Fruit fly (Drosophila melanogaster) whole organism, embryonic: ENCODE data around the gene CG13928.

Experiments
- Abd-B ChIP-seq: fragments of 200-800 bp; sonication (Bioruptor generic); optimal IDR thresholded peaks from 2 replicates; lab custom pipeline; 2018; ENCODE audit warnings: missing biosample characterization, mild to moderate bottlenecking, missing genetic modification characterization, moderate library complexity
- BtbVII ChIP-seq: fragments of 200-800 bp; sonication (Bioruptor generic); optimal IDR thresholded peaks from 3 replicates; lab custom pipeline; 2017; ENCODE audit warnings: missing biosample characterization, mild to moderate bottlenecking, missing genetic modification characterization
- Bteb2 ChIP-seq: fragments of 200-800 bp; sonication (Bioruptor generic); optimal IDR thresholded peaks from 2 replicates; lab custom pipeline; 2016; ENCODE audit warnings: missing biosample characterization, missing genetic modification characterization
- CG10274 ChIP-seq: fragments of 200-800 bp; sonication (Bioruptor generic); optimal IDR thresholded peaks from 3 replicates; lab custom pipeline; 2017; ENCODE audit warnings: missing biosample characterization, mild to moderate bottlenecking, missing genetic modification characterization
- CG11723 ChIP-seq: fragments of 200-800 bp; sonication (Bioruptor generic); optimal IDR thresholded peaks from 2 replicates; lab custom pipeline; 2017; ENCODE audit warnings: missing biosample characterization, mild to moderate bottlenecking, missing genetic modification characterization
- CG12236 ChIP-seq: fragments of 200-800 bp; sonication (Bioruptor generic); optimal IDR thresholded peaks from 2 replicates; lab custom pipeline; 2016; ENCODE audit warnings: missing biosample characterization, missing genetic modification characterization
- CG14050 ChIP-seq: fragments of 200-800 bp; sonication (Bioruptor generic); IDR thresholded peaks from 3 replicates; pipeline ENCODE4 v1.3.6; 2022; ENCODE audit warnings: missing biosample characterization, missing genetic modification characterization
- CG15479 ChIP-seq: fragments of 200-800 bp; sonication (Bioruptor generic); optimal IDR thresholded peaks from 3 replicates; lab custom pipeline; 2019; ENCODE audit warnings: missing biosample characterization, mild to moderate bottlenecking, missing genetic modification characterization, moderate library complexity
- CG17802 ChIP-seq: fragments of 200-800 bp; sonication (Bioruptor generic); optimal IDR thresholded peaks from 2 replicates; lab custom pipeline; 2018; ENCODE audit warnings: missing biosample characterization, mild to moderate bottlenecking, missing genetic modification characterization, moderate library complexity
- CG2875 ChIP-seq: fragments of 200-800 bp; sonication (Bioruptor generic); optimal IDR thresholded peaks from 2 replicates; lab custom pipeline; 2017; ENCODE audit warnings: missing biosample characterization, mild to moderate bottlenecking, missing genetic modification characterization, missing genetic modification reagents
- CG30020 ChIP-seq: fragments of 200-800 bp; optimal IDR thresholded peaks from 2 replicates; lab custom pipeline; 2019; ENCODE audit warnings: missing biosample characterization, mild to moderate bottlenecking, missing genetic modification characterization, moderate library complexity
- CG31388 ChIP-seq: fragments of 200-800 bp; sonication (Bioruptor generic); optimal IDR thresholded peaks from 2 replicates; lab custom pipeline; 2016; ENCODE audit warnings: missing biosample characterization, missing genetic modification characterization
- CG32532 ChIP-seq: fragments of 200-800 bp; sonication (Bioruptor generic); IDR thresholded peaks from 2 replicates; pipeline ENCODE4 v1.3.6; 2022; ENCODE audit warnings: missing biosample characterization, missing genetic modification characterization
- CG32772 ChIP-seq: fragments of 200-800 bp; sonication (Bioruptor generic); IDR thresholded peaks from 2 replicates; pipeline ENCODE4 v1.3.6; 2022; ENCODE audit warnings: missing biosample characterization, missing genetic modification characterization
- CG6683 ChIP-seq: fragments of 200-800 bp; sonication (Bioruptor generic); optimal IDR thresholded peaks from 2 replicates; lab custom pipeline; 2017; ENCODE audit warnings: missing biosample characterization, mild to moderate bottlenecking, missing genetic modification characterization, missing genetic modification reagents
- CG7372 ChIP-seq: fragments of 200-800 bp; sonication (Bioruptor generic); IDR thresholded peaks from 2 replicates; pipeline ENCODE4 v1.3.6; 2022; ENCODE audit warnings: missing biosample characterization, missing genetic modification characterization
- CG8478 ChIP-seq: fragments of >200 bp; optimal IDR thresholded peaks from 2 replicates; lab custom pipeline; 2018
- CG9215 ChIP-seq: fragments of 200-800 bp; sonication (Bioruptor generic); IDR thresholded peaks from 2 replicates; pipeline ENCODE4 v1.3.6; 2022; ENCODE audit warnings: missing biosample characterization, missing genetic modification characterization
- CG9932 ChIP-seq: fragments of 200-800 bp; sonication (Bioruptor generic); IDR thresholded peaks from 2 replicates; pipeline ENCODE4 v1.3.6; 2022; ENCODE audit warnings: missing biosample characterization, missing genetic modification characterization
- Camta ChIP-seq: fragments of 200-800 bp; sonication (Bioruptor generic); optimal IDR thresholded peaks from 2 replicates; lab custom pipeline; 2016; ENCODE audit warnings: missing biosample characterization, missing genetic modification characterization
- Dfd ChIP-seq, 2 experiments: fragments of >200 bp; optimal IDR thresholded peaks; 2 replicates each; lab custom pipeline; 2017; ENCODE audit warnings: missing biosample characterization in 2 of 2, missing genetic modification characterization in 2 of 2
- Dip2 ChIP-seq: fragments of 200-800 bp; sonication (Bioruptor generic); IDR thresholded peaks from 2 replicates; pipeline ENCODE4 v1.3.6; 2022; ENCODE audit warnings: missing biosample characterization, missing genetic modification characterization
- Doc3 ChIP-seq: fragments of 200-800 bp; sonication (Bioruptor generic); IDR thresholded peaks from 3 replicates; pipeline ENCODE4 v1.3.6; 2022; ENCODE audit warnings: missing biosample characterization, missing genetic modification characterization; ENCODE audit not compliant: partially characterized antibody
- Dp ChIP-seq: fragments of 200-800 bp; sonication (Bioruptor generic); optimal IDR thresholded peaks from 2 replicates; lab custom pipeline; 2018; ENCODE audit warnings: missing biosample characterization, mild to moderate bottlenecking, missing genetic modification characterization, moderate library complexity
- Fer1 ChIP-seq: fragments of 200-800 bp; sonication (Bioruptor generic); optimal IDR thresholded peaks from 2 replicates; lab custom pipeline; 2017; ENCODE audit warnings: missing biosample characterization, mild to moderate bottlenecking, missing genetic modification characterization
- Gug ChIP-seq: fragments of 200-800 bp; sonication (Bioruptor generic); IDR thresholded peaks from 4 replicates; pipeline ENCODE4 v1.3.6; 2022; ENCODE audit warnings: missing biosample characterization, missing genetic modification characterization
- Hand ChIP-seq: fragments of 200-800 bp; sonication (Bioruptor generic); optimal IDR thresholded peaks from 2 replicates; lab custom pipeline; 2017; ENCODE audit warnings: mild to moderate bottlenecking, missing biosample characterization, missing genetic modification reagents, missing genetic modification characterization
- NC2α ChIP-seq: fragments of 200-800 bp; sonication (Bioruptor generic); optimal IDR thresholded peaks from 2 replicates; lab custom pipeline; 2016; ENCODE audit warnings: missing biosample characterization, missing genetic modification characterization
- Sox100B ChIP-seq: fragments of 200-800 bp; sonication (Bioruptor generic); optimal IDR thresholded peaks from 3 replicates; lab custom pipeline; 2018; ENCODE audit warnings: missing biosample characterization, mild to moderate bottlenecking, missing genetic modification characterization
- Spps ChIP-seq: fragments of 200-800 bp; sonication (Bioruptor generic); optimal IDR thresholded peaks from 2 replicates; lab custom pipeline; 2018; ENCODE audit warnings: missing biosample characterization, mild to moderate bottlenecking, missing genetic modification characterization
- Sry-β ChIP-seq: fragments of 200-800 bp; sonication (Bioruptor generic); optimal IDR thresholded peaks from 2 replicates; lab custom pipeline; 2018; ENCODE audit warnings: missing biosample characterization, mild to moderate bottlenecking, missing genetic modification characterization, moderate library complexity
- Ssrp ChIP-seq: fragments of 200-800 bp; sonication (Bioruptor generic); optimal IDR thresholded peaks from 2 replicates; lab custom pipeline; 2018; ENCODE audit warnings: missing biosample characterization, mild to moderate bottlenecking, missing genetic modification characterization, moderate library complexity
- Taf1 ChIP-seq: fragments of 200-800 bp; sonication (Bioruptor generic); IDR thresholded peaks from 2 replicates; pipeline ENCODE4 v1.3.6; 2022; ENCODE audit warnings: missing biosample characterization, missing genetic modification characterization
- al ChIP-seq: fragments of 200-800 bp; sonication (Bioruptor generic); IDR thresholded peaks from 2 replicates; pipeline ENCODE4 v1.3.6; 2022; ENCODE audit warnings: missing biosample characterization, missing genetic modification characterization
- bbx ChIP-seq: fragments of 200-800 bp; sonication (Bioruptor generic); IDR thresholded peaks from 2 replicates; pipeline ENCODE4 v1.3.6; 2022; ENCODE audit warnings: missing biosample characterization, missing genetic modification characterization; ENCODE audit not compliant: partially characterized antibody
- bigmax ChIP-seq: fragments of 200-800 bp; sonication (Bioruptor generic); optimal IDR thresholded peaks from 2 replicates; lab custom pipeline; 2018; ENCODE audit warnings: missing biosample characterization, mild to moderate bottlenecking, missing genetic modification characterization
- ci ChIP-seq: fragments of 200-800 bp; sonication (Bioruptor generic); IDR thresholded peaks from 3 replicates; pipeline ENCODE4 v1.3.6; 2022; ENCODE audit warnings: missing biosample characterization, missing genetic modification characterization
- crp ChIP-seq, 2 experiments: fragments of 200-800 bp; sonication (Bioruptor generic); optimal IDR thresholded peaks; 2 replicates in 1 of 2; 3 replicates in 1 of 2; lab custom pipeline; 2017; ENCODE audit warnings: missing biosample characterization in 2 of 2, missing genetic modification characterization in 2 of 2, mild to moderate bottlenecking in 1 of 2, moderate library complexity in 1 of 2
- dati ChIP-seq: fragments of 200-800 bp; sonication (Bioruptor generic); IDR thresholded peaks from 2 replicates; pipeline ENCODE4 v1.3.6; 2022; ENCODE audit warnings: missing biosample characterization, missing genetic modification characterization
- esg ChIP-seq: fragments of 200-800 bp; sonication (Bioruptor generic); conservative IDR thresholded peaks from 2 replicates; pipeline ENCODE4 v1.3.6; 2022; ENCODE audit warnings: missing biosample characterization, missing genetic modification characterization
- fru ChIP-seq: fragments of >200 bp; optimal IDR thresholded peaks from 2 replicates; lab custom pipeline; 2017
- jumu ChIP-seq: fragments of 200-800 bp; sonication (Bioruptor generic); optimal IDR thresholded peaks from 3 replicates; lab custom pipeline; 2016; ENCODE audit warnings: missing biosample characterization, missing genetic modification characterization
- kni ChIP-seq: fragments of 200-800 bp; sonication (Bioruptor generic); optimal IDR thresholded peaks from 3 replicates; lab custom pipeline; 2017; ENCODE audit warnings: mild to moderate bottlenecking, missing biosample characterization, missing genetic modification reagents, missing genetic modification characterization
- lab ChIP-seq: fragments of 200-800 bp; sonication (Bioruptor generic); optimal IDR thresholded peaks from 3 replicates; lab custom pipeline; 2017; ENCODE audit warnings: missing biosample characterization, missing genetic modification characterization, mild to moderate bottlenecking, moderate library complexity, missing genetic modification reagents
- lov ChIP-seq, 2 experiments: fragments of 200-800 bp in 1 of 2; fragments of >200 bp in 1 of 2; sonication (Bioruptor generic) in 1 of 2; IDR thresholded peaks in 1 of 2; optimal IDR thresholded peaks in 1 of 2; 2 replicates in 1 of 2; 3 replicates in 1 of 2; pipeline versions ENCODE4 v1.3.6 to Lab custom; 2017 to 2022; ENCODE audit warnings: missing biosample characterization in 1 of 2, missing genetic modification characterization in 1 of 2
- nmo ChIP-seq: fragments of 200-800 bp; sonication (Bioruptor generic); optimal IDR thresholded peaks from 2 replicates; lab custom pipeline; 2018; ENCODE audit warnings: missing biosample characterization, mild to moderate bottlenecking, missing genetic modification characterization, moderate library complexity
- ranshi ChIP-seq: fragments of 200-800 bp; sonication (Bioruptor generic); IDR thresholded peaks from 2 replicates; pipeline ENCODE4 v1.3.6; 2022; ENCODE audit warnings: missing biosample characterization, missing genetic modification characterization
- sisA ChIP-seq: fragments of 200-800 bp; sonication (Bioruptor generic); IDR thresholded peaks from 2 replicates; pipeline ENCODE4 v1.3.6; 2022; ENCODE audit warnings: missing biosample characterization, missing genetic modification characterization
- slou ChIP-seq: fragments of 200-800 bp; sonication (Bioruptor generic); optimal IDR thresholded peaks from 3 replicates; lab custom pipeline; 2016; ENCODE audit warnings: missing biosample characterization, missing genetic modification characterization
- toy ChIP-seq: fragments of 200-800 bp; sonication (Bioruptor generic); IDR thresholded peaks from 2 replicates; pipeline ENCODE4 v1.3.6; 2022; ENCODE audit warnings: missing biosample characterization, missing genetic modification characterization

The CG13928 gene

dm6 chr3L:1644920-1645567 is 16.9 kb upstream of the CG13928 start, which contains the start of the genes alphaCOP and CG13919 (continued):
- TF ChIP-seq CG7372 (GFP tag; lab: Robert Waterston, UW): peak; percentile 97
- peak; percentile 97 for TF ChIP-seq ci (GFP tag; lab: Robert Waterston, UW)
- peak; percentile 91 for TF ChIP-seq Fer1 (GFP tag; lab: Kevin White, UChicago)
- peak; percentile 67 for TF ChIP-seq kni (GFP tag; lab: Kevin White, UChicago)
- peak; percentile 93 for TF ChIP-seq Camta
- TF ChIP-seq Sox100B: no peak
- peak; percentile 61 for TF ChIP-seq CG10274
- peak; percentile 85; the same call in 1 of the 2 replicates for TF ChIP-seq ranshi (GFP tag; lab: Robert Waterston, UW)
- peak; percentile 92 for TF ChIP-seq Taf1 (GFP tag; lab: Robert Waterston, UW)
- peak; percentile 98 for TF ChIP-seq esg (GFP tag; lab: Robert Waterston, UW)
- peak; percentile 96 for TF ChIP-seq Ssrp
- peak; percentile 75 for TF ChIP-seq CG17802 (tag; lab: Kevin White, UChicago)
- no peak for TF ChIP-seq CG8478 (lab: Kevin White, UChicago)
- TF ChIP-seq dati (GFP tag; lab: Robert Waterston, UW): peak; percentile 88
- peak; percentile 97 for TF ChIP-seq Abd-B (GFP tag; lab: Kevin White, UChicago)
- TF ChIP-seq nmo (GFP tag; lab: Kevin White, UChicago): peak; percentile 98
- TF ChIP-seq CG14050 (GFP tag; lab: Robert Waterston, UW): peak; percentile 97
- peak; percentile 99 for TF ChIP-seq CG9932
- peak; percentile 95 for TF ChIP-seq CG9215 (GFP tag; lab: Robert Waterston, UW)
- TF ChIP-seq CG15479 (GFP tag; lab: Kevin White, UChicago): peak; percentile 52
- TF ChIP-seq slou (GFP tag; lab: Kevin White, UChicago): peak; percentile 96
- TF ChIP-seq CG30020: peak; percentile 86
- peak; percentile 91 for TF ChIP-seq Hand (GFP tag; lab: Kevin White, UChicago)
- TF ChIP-seq lab: peak; percentile 95
- TF ChIP-seq fru (lab: Kevin White, UChicago): no peak
- TF ChIP-seq Spps: peak; percentile 91
- peak; percentile 97 for TF ChIP-seq CG32532 (GFP tag; lab: Robert Waterston, UW)
- peak; percentile 82 for TF ChIP-seq CG6683 (GFP tag; lab: Kevin White, UChicago)
- TF ChIP-seq lov (optimal IDR thresholded peaks at IDR 0.05; lab: Kevin White, UChicago): no peak
- TF ChIP-seq lov (GFP tag; IDR thresholded peaks at IDR 0.05; lab: Robert Waterston, UW): peak; percentile 96
- no peak for TF ChIP-seq bbx (GFP tag; lab: Robert Waterston, UW)
- TF ChIP-seq Sry-β (GFP tag; lab: Kevin White, UChicago): peak; percentile 60
- peak; percentile 85 for TF ChIP-seq CG12236 (GFP tag; lab: Kevin White, UChicago)
- peak in 1 of 2 experiments; percentile 77 for TF ChIP-seq crp (GFP tag; optimal IDR thresholded peaks at IDR 0.05; lab: Kevin White, UChicago)
- peak; percentile 92 for TF ChIP-seq sisA (GFP tag; lab: Robert Waterston, UW)
- peak; percentile 89 for TF ChIP-seq CG31388 (GFP tag; lab: Kevin White, UChicago)
- TF ChIP-seq BtbVII (GFP tag; lab: Kevin White, UChicago): peak; percentile 92
- TF ChIP-seq Dip2 (GFP tag; lab: Robert Waterston, UW): peak; percentile 53
- TF ChIP-seq Gug (GFP tag; lab: Robert Waterston, UW): peak; percentile 90
- TF ChIP-seq Dfd (GFP tag; optimal IDR thresholded peaks at IDR 0.05; lab: Kevin White, UChicago): no peak
- peak; percentile 92 for TF ChIP-seq toy (GFP tag; lab: Robert Waterston, UW)
- TF ChIP-seq CG32772 (GFP tag; lab: Robert Waterston, UW): peak; percentile 96
- TF ChIP-seq Bteb2 (GFP tag; lab: Kevin White, UChicago): peak; percentile 94
- peak; percentile 94 for TF ChIP-seq al
- TF ChIP-seq Dp (GFP tag; lab: Kevin White, UChicago): peak; percentile 50
- TF ChIP-seq CG2875: peak; percentile 89
- peak; percentile 85 for TF ChIP-seq jumu (GFP tag; lab: Kevin White, UChicago)
- TF ChIP-seq Doc3 (GFP tag; lab: Robert Waterston, UW): no peak
- peak; percentile 20 for TF ChIP-seq bigmax (GFP tag; lab: Kevin White, UChicago)
- peak; percentile 89 for TF ChIP-seq CG11723 (GFP tag; lab: Kevin White, UChicago)
- peak; percentile 75 for TF ChIP-seq NC2α (GFP tag; lab: Kevin White, UChicago)
